Fruit fly (Drosophila melanogaster) whole organism, embryonic: ENCODE results near the gene msps.

Source experiments
- Abd-B ChIP-seq: fragments of 200-800 bp; sonication (Bioruptor generic); optimal IDR thresholded peaks from 2 replicates; lab custom pipeline; 2018; ENCODE audit warnings: missing biosample characterization, mild to moderate bottlenecking, missing genetic modification characterization, moderate library complexity
- Aef1 ChIP-seq: fragments of 200-800 bp; sonication (Bioruptor generic); IDR thresholded peaks from 3 replicates; pipeline ENCODE4 v1.3.6; 2022; ENCODE audit warnings: missing biosample characterization, missing genetic modification characterization
- CG1024 ChIP-seq: fragments of 200-800 bp; sonication (Bioruptor generic); IDR thresholded peaks from 2 replicates; pipeline ENCODE4 v1.3.6; 2022; ENCODE audit warnings: missing biosample characterization, missing genetic modification characterization
- CG11247 ChIP-seq: fragments of 200-800 bp; sonication (Bioruptor generic); IDR thresholded peaks from 2 replicates; pipeline ENCODE4 v1.3.6; 2022; ENCODE audit warnings: missing biosample characterization, missing genetic modification characterization
- CG11695 ChIP-seq: fragments of 200-800 bp; sonication (Bioruptor generic); IDR thresholded peaks from 3 replicates; pipeline ENCODE4 v1.3.6; 2022; ENCODE audit warnings: missing biosample characterization, missing genetic modification characterization
- CG12659 ChIP-seq: fragments of 200-800 bp; sonication (Bioruptor generic); optimal IDR thresholded peaks from 3 replicates; lab custom pipeline; 2017; ENCODE audit warnings: mild to moderate bottlenecking, missing biosample characterization, missing genetic modification reagents, missing genetic modification characterization
- CG13775 ChIP-seq: fragments of 200-800 bp; sonication (Bioruptor generic); optimal IDR thresholded peaks from 3 replicates; lab custom pipeline; 2017; ENCODE audit warnings: missing biosample characterization, mild to moderate bottlenecking, missing genetic modification characterization
- CG15011 ChIP-seq: fragments of 200-800 bp; sonication (Bioruptor generic); optimal IDR thresholded peaks from 3 replicates; lab custom pipeline; 2018; ENCODE audit warnings: missing biosample characterization, mild to moderate bottlenecking, missing genetic modification characterization
- CG15269 ChIP-seq: fragments of 200-800 bp; sonication (Bioruptor generic); optimal IDR thresholded peaks from 2 replicates; lab custom pipeline; 2018; ENCODE audit warnings: missing biosample characterization, mild to moderate bottlenecking, missing genetic modification characterization, moderate library complexity
- CG15514 ChIP-seq: fragments of 200-800 bp; sonication (Bioruptor generic); optimal IDR thresholded peaks from 3 replicates; lab custom pipeline; 2017; ENCODE audit warnings: missing biosample characterization, missing genetic modification characterization, mild to moderate bottlenecking, moderate library complexity, missing genetic modification reagents
- CG1603 ChIP-seq: fragments of 200-800 bp; sonication (Bioruptor generic); optimal IDR thresholded peaks from 2 replicates; lab custom pipeline; 2019; ENCODE audit warnings: missing biosample characterization, mild to moderate bottlenecking, missing genetic modification characterization, moderate library complexity
- CG17328 ChIP-seq: fragments of 200-800 bp; sonication (Bioruptor generic); IDR thresholded peaks from 2 replicates; pipeline ENCODE4 v1.3.6; 2022; ENCODE audit warnings: missing biosample characterization, missing genetic modification characterization
- CG18619 ChIP-seq: fragments of 200-800 bp; sonication (Bioruptor generic); optimal IDR thresholded peaks from 3 replicates; lab custom pipeline; 2017; ENCODE audit warnings: missing biosample characterization, mild to moderate bottlenecking, missing genetic modification characterization
- CG2116 ChIP-seq: fragments of 200-800 bp; sonication (Bioruptor generic); optimal IDR thresholded peaks from 3 replicates; lab custom pipeline; 2018; ENCODE audit warnings: missing biosample characterization, mild to moderate bottlenecking, missing genetic modification characterization
- CG3726 ChIP-seq: fragments of 200-800 bp; sonication (Bioruptor generic); IDR thresholded peaks from 3 replicates; pipeline ENCODE4, ENCODE4 v1.3.6; 2022; ENCODE audit warnings: missing biosample characterization, missing genetic modification characterization
- CG4730 ChIP-seq: fragments of 200-800 bp; sonication (Bioruptor generic); IDR thresholded peaks from 2 replicates; pipeline ENCODE4 v1.3.6; 2022; ENCODE audit warnings: missing biosample characterization, missing genetic modification characterization
- CG7928 ChIP-seq: fragments of 200-800 bp; sonication (Bioruptor generic); optimal IDR thresholded peaks from 2 replicates; lab custom pipeline; 2017; ENCODE audit warnings: missing biosample characterization, mild to moderate bottlenecking, missing genetic modification characterization
- CG8089 ChIP-seq: fragments of 200-800 bp; sonication (Bioruptor generic); optimal IDR thresholded peaks from 3 replicates; lab custom pipeline; 2016; ENCODE audit warnings: missing biosample characterization, missing genetic modification characterization
- CG8290 ChIP-seq, 3 experiments: fragments of 200-800 bp; sonication (Bioruptor generic); optimal IDR thresholded peaks; 2 replicates each; lab custom pipeline; 2016 to 2019; ENCODE audit warnings: missing biosample characterization in 3 of 3, missing genetic modification characterization in 3 of 3, mild to moderate bottlenecking in 2 of 3, moderate library complexity in 1 of 3
- CG9215 ChIP-seq: fragments of 200-800 bp; sonication (Bioruptor generic); IDR thresholded peaks from 2 replicates; pipeline ENCODE4 v1.3.6; 2022; ENCODE audit warnings: missing biosample characterization, missing genetic modification characterization
- Ets65A ChIP-seq: fragments of 200-800 bp; sonication (Bioruptor generic); peaks from one replicate; lab custom pipeline; 2016; ENCODE audit warnings: missing biosample characterization, missing genetic modification characterization
- Fer2 ChIP-seq: fragments of 200-800 bp; sonication (Bioruptor generic); optimal IDR thresholded peaks from 2 replicates; lab custom pipeline; 2018; ENCODE audit warnings: missing biosample characterization, mild to moderate bottlenecking, missing genetic modification characterization, moderate library complexity
- H2.0 ChIP-seq: fragments of 200-800 bp; sonication (Bioruptor generic); IDR thresholded peaks from 2 replicates; pipeline ENCODE4 v1.3.6; 2022; ENCODE audit warnings: missing biosample characterization, missing genetic modification characterization
- Med ChIP-seq: fragments of 200-800 bp; sonication (Bioruptor generic); peaks from one replicate; lab custom pipeline; 2016; ENCODE audit warnings: missing biosample characterization, missing genetic modification characterization, mild to moderate bottlenecking, inconsistent platforms, moderate library complexity
- NFAT ChIP-seq: fragments of 200-800 bp; sonication (Bioruptor generic); IDR thresholded peaks from 2 replicates; pipeline ENCODE4 v1.3.6; 2022; ENCODE audit warnings: missing biosample characterization, missing genetic modification characterization
- Ravus ChIP-seq: fragments of 200-800 bp; sonication (Bioruptor generic); IDR thresholded peaks from 2 replicates; pipeline ENCODE4 v1.3.6; 2022; ENCODE audit warnings: missing biosample characterization, missing genetic modification characterization
- Tbp ChIP-seq: fragments of >200 bp; optimal IDR thresholded peaks from 2 replicates; lab custom pipeline; 2018; ENCODE audit warnings: missing biosample characterization, missing genetic modification characterization
- Xrp1 ChIP-seq: fragments of 200-800 bp; sonication (Bioruptor generic); IDR thresholded peaks from 2 replicates; pipeline ENCODE4 v1.3.6; 2022; ENCODE audit warnings: missing biosample characterization, missing genetic modification characterization
- YL-1 ChIP-seq: fragments of 200-800 bp; sonication (Bioruptor generic); optimal IDR thresholded peaks from 3 replicates; lab custom pipeline; 2017; ENCODE audit warnings: missing biosample characterization, mild to moderate bottlenecking, missing genetic modification characterization
- ase ChIP-seq: fragments of 200-800 bp; sonication (Bioruptor generic); IDR thresholded peaks from 3 replicates; pipeline ENCODE4 v1.3.6; 2022; ENCODE audit warnings: missing biosample characterization, missing genetic modification characterization
- ash1 ChIP-seq: fragments of 200-800 bp; sonication (Bioruptor generic); optimal IDR thresholded peaks from 2 replicates; lab custom pipeline; 2018; ENCODE audit warnings: missing biosample characterization, mild to moderate bottlenecking, missing genetic modification characterization
- bigmax ChIP-seq: fragments of 200-800 bp; sonication (Bioruptor generic); optimal IDR thresholded peaks from 2 replicates; lab custom pipeline; 2018; ENCODE audit warnings: missing biosample characterization, mild to moderate bottlenecking, missing genetic modification characterization
- bsh ChIP-seq, 2 experiments: fragments of 200-800 bp; sonication (Bioruptor generic); optimal IDR thresholded peaks; 2 replicates each; lab custom pipeline; 2017 to 2018; ENCODE audit warnings: mild to moderate bottlenecking in 2 of 2, missing biosample characterization in 2 of 2, missing genetic modification characterization in 2 of 2, moderate library complexity in 1 of 2
- chm ChIP-seq: fragments of 200-800 bp; sonication (Bioruptor generic); IDR thresholded peaks from 2 replicates; pipeline ENCODE4 v1.3.6; 2022; ENCODE audit warnings: missing biosample characterization, missing genetic modification characterization
- ci ChIP-seq: fragments of 200-800 bp; sonication (Bioruptor generic); IDR thresholded peaks from 3 replicates; pipeline ENCODE4 v1.3.6; 2022; ENCODE audit warnings: missing biosample characterization, missing genetic modification characterization
- cwo ChIP-seq: fragments of 200-800 bp; sonication (Bioruptor generic); optimal IDR thresholded peaks from 3 replicates; lab custom pipeline; 2017; ENCODE audit warnings: missing biosample characterization, missing genetic modification characterization, mild to moderate bottlenecking, moderate library complexity, missing genetic modification reagents
- danr ChIP-seq: fragments of 200-800 bp; sonication (Bioruptor generic); IDR thresholded peaks from 2 replicates; pipeline ENCODE4 v1.3.6; 2022; ENCODE audit warnings: missing biosample characterization, missing genetic modification characterization
- esg ChIP-seq: fragments of 200-800 bp; sonication (Bioruptor generic); conservative IDR thresholded peaks from 2 replicates; pipeline ENCODE4 v1.3.6; 2022; ENCODE audit warnings: missing biosample characterization, missing genetic modification characterization
- gcm ChIP-seq: fragments of 200-800 bp; sonication (Bioruptor generic); optimal IDR thresholded peaks from 2 replicates; lab custom pipeline; 2019; ENCODE audit warnings: missing biosample characterization, mild to moderate bottlenecking, missing genetic modification characterization, moderate library complexity
- ham ChIP-seq: fragments of 200-800 bp; sonication (Bioruptor generic); IDR thresholded peaks from 2 replicates; pipeline ENCODE4 v1.3.6; 2022; ENCODE audit warnings: missing biosample characterization, missing genetic modification characterization
- lab ChIP-seq: fragments of 200-800 bp; sonication (Bioruptor generic); optimal IDR thresholded peaks from 3 replicates; lab custom pipeline; 2017; ENCODE audit warnings: missing biosample characterization, missing genetic modification characterization, mild to moderate bottlenecking, moderate library complexity, missing genetic modification reagents
- lbe ChIP-seq: fragments of 200-800 bp; sonication (Bioruptor generic); optimal IDR thresholded peaks from 2 replicates; lab custom pipeline; 2016; ENCODE audit warnings: missing biosample characterization, mild to moderate bottlenecking, missing genetic modification characterization
- slbo ChIP-seq: fragments of 200-800 bp; sonication (Bioruptor generic); IDR thresholded peaks from 2 replicates; pipeline ENCODE4 v1.3.6; 2022; ENCODE audit warnings: missing biosample characterization, missing genetic modification characterization
- sob ChIP-seq: fragments of 200-800 bp; sonication (Bioruptor generic); IDR thresholded peaks from 2 replicates; pipeline ENCODE4 v1.3.6; 2022; ENCODE audit warnings: missing biosample characterization, missing genetic modification characterization
- twi ChIP-seq: fragments of 200-800 bp; optimal IDR thresholded peaks from 2 replicates; lab custom pipeline; 2019; ENCODE audit warnings: missing biosample characterization, mild to moderate bottlenecking, missing genetic modification characterization, moderate library complexity
- vnd ChIP-seq: fragments of 200-800 bp; sonication (Bioruptor generic); IDR thresholded peaks from 3 replicates; pipeline ENCODE4 v1.3.6; 2022; ENCODE audit warnings: missing biosample characterization, missing genetic modification characterization; ENCODE audit not compliant: partially characterized antibody
- zen2 ChIP-seq: fragments of 200-800 bp; sonication (Bioruptor generic); IDR thresholded peaks from 3 replicates; pipeline ENCODE4 v1.3.6; 2022; ENCODE audit warnings: missing biosample characterization, missing genetic modification characterization; ENCODE audit not compliant: partially characterized antibody
- zf30C ChIP-seq: fragments of 200-800 bp; sonication (Bioruptor generic); optimal IDR thresholded peaks from 3 replicates; lab custom pipeline; 2018; ENCODE audit warnings: missing biosample characterization, mild to moderate bottlenecking, missing genetic modification characterization

Gene msps

DNA sequence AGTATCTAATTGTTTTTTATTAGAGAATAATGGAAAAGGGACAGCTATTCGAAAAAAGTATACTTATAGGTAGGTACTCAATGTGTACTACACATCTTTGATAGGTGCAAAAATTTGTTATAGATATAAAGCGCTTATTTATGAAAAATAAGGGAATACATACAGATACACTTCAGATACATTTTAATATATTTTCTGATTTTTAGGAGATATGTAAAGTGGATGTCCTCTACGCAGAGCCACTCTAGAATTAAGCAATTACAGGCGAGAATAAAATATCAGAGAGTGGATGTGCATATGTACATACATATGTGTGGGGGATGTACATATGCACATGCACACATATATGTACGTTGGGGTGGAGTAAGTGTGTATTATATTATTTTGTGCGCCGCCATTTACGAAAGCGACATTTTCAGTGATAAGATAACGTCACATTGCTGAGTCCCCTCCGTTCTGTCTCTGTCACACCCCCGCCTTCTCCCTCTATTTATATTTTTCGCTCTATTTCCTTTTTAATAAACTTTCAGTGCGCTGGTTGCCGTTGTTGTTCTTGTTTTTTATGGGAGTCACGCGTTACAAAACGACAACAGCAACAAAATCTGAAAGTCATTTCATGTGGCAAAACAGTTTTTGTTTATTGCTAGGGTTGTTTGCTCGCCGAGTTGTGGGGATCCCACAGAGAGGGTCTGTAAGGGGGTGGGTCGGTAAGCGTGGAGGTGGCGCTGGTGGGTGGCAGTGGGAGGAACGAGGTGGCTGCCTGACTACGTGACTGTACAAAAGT lies 45.7 kb upstream of the msps start (continued):
- TF ChIP-seq vnd (GFP tag; lab: Robert Waterston, UW) = 0 out of 3 replicates have a peak, but pooled peaks have one; percentile 49
- no peak for TF ChIP-seq Xrp1 (GFP tag; lab: Robert Waterston, UW)
- TF ChIP-seq twi (tag; lab: Kevin White, UChicago) = no peak
- no peak for TF ChIP-seq CG2116 (GFP tag; lab: Kevin White, UChicago)
- peak; percentile 43; the same call in 2 of the 3 replicates for TF ChIP-seq Aef1 (GFP tag; lab: Robert Waterston, UW)
- TF ChIP-seq CG3726 = no peak
- no peak for TF ChIP-seq Abd-B (GFP tag; lab: Kevin White, UChicago)
- TF ChIP-seq CG15269 (tag; lab: Kevin White, UChicago) = no peak
- TF ChIP-seq CG12659 (GFP tag; lab: Kevin White, UChicago) = no peak
- peak; percentile 34 for TF ChIP-seq CG15514
- TF ChIP-seq CG15011 = no peak
- no peak for TF ChIP-seq CG7928
- TF ChIP-seq, all 482 proteins: peak for 95

DNA sequence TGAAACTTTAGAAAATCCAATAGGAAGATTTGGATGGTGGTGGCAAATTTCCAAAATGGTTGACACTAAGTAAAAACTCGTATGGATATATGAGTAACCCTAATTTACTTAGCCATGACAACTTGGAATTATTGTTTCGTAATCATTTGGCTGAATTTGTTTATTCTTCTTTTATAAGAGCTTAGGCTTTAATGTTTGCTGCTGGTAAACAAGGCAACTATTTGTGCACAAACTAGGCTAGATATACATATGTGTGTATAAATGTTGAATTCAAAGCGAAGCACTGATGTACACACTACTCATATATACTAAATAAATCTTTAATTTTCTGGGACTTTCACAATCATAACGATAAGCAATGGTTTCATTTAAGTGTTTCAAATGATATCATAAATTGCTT lies 44.7 kb upstream of the msps start:
- TF ChIP-seq ci (GFP tag; lab: Robert Waterston, UW) (peak; percentile 42; the same call in 1 of the 3 replicates), CG4730 (GFP tag; lab: Robert Waterston, UW) (no peak), ase (GFP tag; lab: Robert Waterston, UW) (no peak), CG17328 (GFP tag; lab: Robert Waterston, UW) (no peak), NFAT (GFP tag; lab: Robert Waterston, UW) (no peak), ham (GFP tag; lab: Robert Waterston, UW) (no peak), chm (GFP tag; lab: Robert Waterston, UW) (no peak), CG8089 (GFP tag; lab: Kevin White, UChicago) (no peak), cwo (GFP tag; lab: Kevin White, UChicago) (no peak), danr (no peak), CG11247 (GFP tag; lab: Robert Waterston, UW) (no peak), YL-1 (GFP tag; lab: Kevin White, UChicago) (no peak), sob (GFP tag; lab: Robert Waterston, UW) (no peak; the same call in 1 of the 2 replicates), zen2 (no peak), esg (GFP tag; lab: Robert Waterston, UW) (no peak), CG1024 (GFP tag; lab: Robert Waterston, UW) (no peak), ash1 (GFP tag; lab: Kevin White, UChicago) (no peak), lab (GFP tag; lab: Kevin White, UChicago) (peak; percentile 58), bigmax (GFP tag; lab: Kevin White, UChicago) (no peak), bsh (GFP tag; optimal IDR thresholded peaks at IDR 0.05; lab: Kevin White, UChicago) (peak in 1 of 2 experiments; percentile 68), Ravus (no peak), zf30C (GFP tag; lab: Kevin White, UChicago) (no peak), Tbp (no peak), CG15011 (peak; percentile 54), CG13775 (GFP tag; lab: Kevin White, UChicago) (no peak), gcm (peak; percentile 33), CG8290 (GFP tag; optimal IDR thresholded peaks at IDR 0.05; lab: Kevin White, UChicago) (no peak), CG8290 (tag; optimal IDR thresholded peaks at IDR 0.05; lab: Kevin White, UChicago) (peak in 1 of 2 experiments; percentile 62), CG1603 (tag; lab: Kevin White, UChicago) (peak; percentile 52), H2.0 (no peak), slbo (GFP tag; lab: Robert Waterston, UW) (no peak), CG11695 (GFP tag; lab: Robert Waterston, UW) (0 out of 3 replicates have a peak, but pooled peaks have one; percentile 16), lbe (GFP tag; lab: Kevin White, UChicago) (no peak), Med (peak; percentile 93), CG9215 (GFP tag; lab: Robert Waterston, UW) (no peak), Fer2 (tag; lab: Kevin White, UChicago) (no peak), Ets65A (GFP tag; lab: Kevin White, UChicago) (no peak), CG18619 (peak; percentile 49)
